Worm (Caenorhabditis elegans) whole organism, L3 larva: ENCODE measurements around the gene ogt-1.

Experiments used
- R02D3.7 ChIP-seq: fragments of 150-350 bp; optimal IDR thresholded peaks from 2 replicates; lab custom pipeline; 2014; ENCODE audit warnings: missing biosample characterization, missing genetic modification characterization
- ZK546.5 ChIP-seq: sonication (generic microtip); optimal IDR thresholded peaks from 2 replicates; lab custom pipeline; 2017; ENCODE audit warnings: missing biosample characterization, missing genetic modification characterization
- aly-2 ChIP-seq: fragments of 150-350 bp; optimal IDR thresholded peaks from 2 replicates; lab custom pipeline; 2014; ENCODE audit warnings: missing biosample characterization, missing genetic modification characterization
- ama-1 ChIP-seq: fragments of 150-350 bp; optimal IDR thresholded peaks from 2 replicates; lab custom pipeline; 2018
- ceh-82 ChIP-seq: fragments of 150-350 bp; optimal IDR thresholded peaks from 2 replicates; lab custom pipeline; 2014; ENCODE audit warnings: missing biosample characterization, missing genetic modification characterization
- ceh-9 ChIP-seq: sonication (generic microtip); optimal IDR thresholded peaks from 2 replicates; lab custom pipeline; 2018; ENCODE audit warnings: missing biosample characterization, missing genetic modification characterization
- daf-12 ChIP-seq: fragments of 150-350 bp; optimal IDR thresholded peaks from 2 replicates; lab custom pipeline; 2014; ENCODE audit warnings: missing biosample characterization, missing genetic modification reagents, missing genetic modification characterization
- elt-2 ChIP-seq: sonication (generic microtip); optimal IDR thresholded peaks from 2 replicates; lab custom pipeline; 2016; ENCODE audit warnings: missing genetic modification reagents, mild to moderate bottlenecking, missing genetic modification characterization, missing compliant biosample characterization
- elt-3 ChIP-seq, 3 experiments: fragments of 150-350 bp in 1 of 3; sonication (generic microtip) in 2 of 3; optimal IDR thresholded peaks; 2 replicates in 2 of 3; 4 replicates in 1 of 3; lab custom pipeline; 2014 to 2017; ENCODE audit warnings: missing biosample characterization in 3 of 3, missing genetic modification characterization in 3 of 3
- eor-1 ChIP-seq, 2 experiments: fragments of 150-350 bp; optimal IDR thresholded peaks; 2 replicates each; lab custom pipeline; 2014 to 2018; ENCODE audit warnings: missing biosample characterization in 2 of 2, missing genetic modification characterization in 2 of 2
- fkh-10 ChIP-seq: sonication (generic microtip); optimal IDR thresholded peaks from 2 replicates; lab custom pipeline; 2017; ENCODE audit warnings: missing biosample characterization, missing genetic modification reagents, missing genetic modification characterization
- hmg-11 ChIP-seq: sonication (generic microtip); optimal IDR thresholded peaks from 2 replicates; lab custom pipeline; 2016; ENCODE audit warnings: missing genetic modification characterization, missing compliant biosample characterization
- jun-1 ChIP-seq: fragments of 150-350 bp; optimal IDR thresholded peaks from 2 replicates; lab custom pipeline; 2014; ENCODE audit warnings: missing biosample characterization, missing genetic modification reagents, missing genetic modification characterization
- lin-15B ChIP-seq: fragments of 150-350 bp; optimal IDR thresholded peaks from 2 replicates; lab custom pipeline; 2014; ENCODE audit warnings: missing biosample characterization, missing genetic modification characterization
- lin-39 ChIP-seq: fragments of 150-350 bp; optimal IDR thresholded peaks from 2 replicates; lab custom pipeline; 2018; ENCODE audit warnings: missing biosample characterization, missing genetic modification reagents, missing genetic modification characterization
- mdl-1 ChIP-seq: fragments of 150-350 bp; optimal IDR thresholded peaks from 2 replicates; lab custom pipeline; 2014; ENCODE audit warnings: missing biosample characterization, missing genetic modification characterization
- mml-1 ChIP-seq: fragments of 150-350 bp; sonication (generic microtip); optimal IDR thresholded peaks from 3 replicates; lab custom pipeline; 2014; ENCODE audit warnings: missing biosample characterization, missing genetic modification characterization
- nhr-11 ChIP-seq: fragments of 150-350 bp; optimal IDR thresholded peaks from 2 replicates; lab custom pipeline; 2014; ENCODE audit warnings: missing biosample characterization, missing genetic modification characterization
- nhr-25 ChIP-seq: sonication (generic microtip); optimal IDR thresholded peaks from 2 replicates; lab custom pipeline; 2017; ENCODE audit warnings: missing biosample characterization, missing genetic modification characterization
- nhr-43 ChIP-seq: sonication (generic microtip); optimal IDR thresholded peaks from 2 replicates; lab custom pipeline; 2016; ENCODE audit warnings: mild to moderate bottlenecking, missing genetic modification characterization, missing compliant biosample characterization; ENCODE audit not compliant: poor library complexity, severe bottlenecking
- nhr-67 ChIP-seq: fragments of 150-350 bp; optimal IDR thresholded peaks from 2 replicates; lab custom pipeline; 2014; ENCODE audit warnings: missing biosample characterization, missing genetic modification characterization
- nhr-77 ChIP-seq: fragments of 150-350 bp; optimal IDR thresholded peaks from 2 replicates; lab custom pipeline; 2014; ENCODE audit warnings: missing biosample characterization, missing genetic modification characterization
- pha-4 ChIP-seq: fragments of 150-350 bp; optimal IDR thresholded peaks from 2 replicates; lab custom pipeline; 2014; ENCODE audit warnings: missing biosample characterization, missing genetic modification reagents, missing genetic modification characterization
- pqm-1 ChIP-seq: fragments of 150-350 bp; optimal IDR thresholded peaks from 2 replicates; lab custom pipeline; 2017; ENCODE audit warnings: missing biosample characterization, missing genetic modification characterization, inconsistent platforms
- sea-2 ChIP-seq: fragments of 150-350 bp; sonication (generic microtip); optimal IDR thresholded peaks from 4 replicates; lab custom pipeline; 2014; ENCODE audit warnings: missing biosample characterization, missing genetic modification reagents, missing genetic modification characterization
- skn-1 ChIP-seq: fragments of 150-350 bp; optimal IDR thresholded peaks from 2 replicates; lab custom pipeline; 2014; ENCODE audit warnings: missing biosample characterization, missing genetic modification characterization
- snpc-4 ChIP-seq: fragments of 150-350 bp; optimal IDR thresholded peaks from 2 replicates; lab custom pipeline; 2014; ENCODE audit warnings: missing biosample characterization, missing genetic modification characterization
- unc-39 ChIP-seq: sonication (generic microtip); optimal IDR thresholded peaks from 4 replicates; lab custom pipeline; 2017; ENCODE audit warnings: missing biosample characterization, missing genetic modification characterization
- unc-62 ChIP-seq: fragments of 150-350 bp; sonication (generic microtip); optimal IDR thresholded peaks from 4 replicates; lab custom pipeline; 2014; ENCODE audit warnings: missing biosample characterization, missing genetic modification reagents, missing genetic modification characterization
- zag-1 ChIP-seq: fragments of 150-350 bp; optimal IDR thresholded peaks from 2 replicates; lab custom pipeline; 2014; ENCODE audit warnings: missing biosample characterization, missing genetic modification characterization
- ztf-4 ChIP-seq: fragments of 150-350 bp; optimal IDR thresholded peaks from 2 replicates; lab custom pipeline; 2014; ENCODE audit warnings: missing biosample characterization, missing genetic modification characterization

The ogt-1 gene

ce11 chrIII:7107965-7108364 lies 45.6 kb downstream of the ogt-1 start, which contains the start of gene odd-1:
Gene odd-1, plus strand, starts transcription at chrIII:7108313.
- TF ChIP-seq ZK546.5 (tag; lab: Kevin White, UChicago) (no peak), fkh-10 (no peak), daf-12 (tag; lab: Kevin White, UChicago) (no peak), pha-4 (tag; lab: Kevin White, UChicago) (peak; percentile 17), R02D3.7 (tag; lab: Kevin White, UChicago) (no peak), snpc-4 (no peak), elt-2 (tag; lab: Kevin White, UChicago) (peak; percentile 77), nhr-43 (tag; lab: Kevin White, UChicago) (no peak), nhr-67 (tag; lab: Kevin White, UChicago) (no peak), pqm-1 (peak; percentile 59), skn-1 (tag; lab: Kevin White, UChicago) (no peak)

ce11 chrIII:7106854-7107253 lies 46.7 kb downstream of the ogt-1 start:
- TF ChIP-seq aly-2 (tag; lab: Kevin White, UChicago) = no peak
- peak; percentile 55 for TF ChIP-seq pqm-1
- TF ChIP-seq elt-2 (tag; lab: Kevin White, UChicago) = peak; percentile 72
- TF ChIP-seq, all 47 proteins: peak for 2

ce11 chrIII:7103940-7104440 lies 49.6 kb downstream of the ogt-1 start, which contains the start of gene cpg-2:
Gene cpg-2, minus strand, starts transcription at chrIII:7103990.
- no peak for TF ChIP-seq mml-1 (tag; lab: Kevin White, UChicago)

ce11 chrIII:7101814-7102477 lies 51.7 kb downstream of the ogt-1 start:
- TF ChIP-seq unc-39 (tag; lab: Kevin White, UChicago) (no peak), jun-1 (tag; lab: Kevin White, UChicago) (no peak), pha-4 (tag; lab: Kevin White, UChicago) (no peak), ceh-9 (tag; lab: Kevin White, UChicago) (no peak), nhr-25 (no peak), sea-2 (GFP tag; lab: Kevin White, UChicago) (no peak), lin-15B (no peak), R02D3.7 (tag; lab: Kevin White, UChicago) (no peak), ztf-4 (tag; lab: Kevin White, UChicago) (no peak), eor-1 (tag; optimal IDR thresholded peaks at IDR 0.05; lab: Kevin White, UChicago) (no peak), ceh-82 (no peak), zag-1 (tag; lab: Kevin White, UChicago) (no peak), nhr-11 (no peak), mml-1 (tag; lab: Kevin White, UChicago) (no peak), unc-62 (no peak), hmg-11 (tag; lab: Kevin White, UChicago) (no peak), lin-39 (tag; lab: Kevin White, UChicago) (no peak), nhr-77 (tag; lab: Kevin White, UChicago) (no peak)

- TF ChIP-seq ama-1 (no peak), nhr-11 (peak; percentile 43), mdl-1 (no peak), unc-39 (tag; lab: Kevin White, UChicago) (no peak), aly-2 (tag; lab: Kevin White, UChicago) (no peak), ztf-4 (tag; lab: Kevin White, UChicago) (no peak), snpc-4 (no peak)
Measured at ce11 chrIII:7100001-7100400, 53.6 kb downstream of the ogt-1 start, which contains the start of gene ZK418.11. Gene ZK418.11, plus strand, starts transcription at chrIII:7100289.

- TF ChIP-seq elt-3 (tag; optimal IDR thresholded peaks at IDR 0.05; lab: Kevin White, UChicago) = no peak
Measured at ce11 chrIII:7096481-7096880, 57.1 kb downstream of the ogt-1 start.
